ENCODE assay signal across 1 fruit fly cellular context in genomic region chr2L:7596862-7597261, dm6.
A peak's percentile ranks its signal among the peaks of the same experiment; 100 is the strongest.
TF ChIP-seq lines count a peak whose summit lies in the region.

No protein-coding gene starts in this region.

TF ChIP-seq in whole organism, embryonic, 481 proteins besides CTCF, POLR2A, EP300 and RAD21 (continued from another document and continues in another):
- TF ChIP-seq bsh (GFP tag; optimal IDR thresholded peaks at IDR 0.05; lab: Kevin White, UChicago), result peak in 1 of 2 experiments; percentile 93
- peak; percentile 87 for TF ChIP-seq CG11504 (tag; optimal IDR thresholded peaks at IDR 0.05; lab: Kevin White, UChicago)
- TF ChIP-seq CG12104 (GFP tag; optimal IDR thresholded peaks at IDR 0.05; lab: Kevin White, UChicago), result peak; percentile 66
- peak; percentile 58 for TF ChIP-seq ab (GFP tag; optimal IDR thresholded peaks at IDR 0.05; lab: Kevin White, UChicago)
- no peak for TF ChIP-seq fd3F (GFP tag; optimal IDR thresholded peaks at IDR 0.05; lab: Kevin White, UChicago)
- TF ChIP-seq so (GFP tag; IDR thresholded peaks at IDR 0.05; lab: Robert Waterston, UW), result peak; percentile 80; the same call in 2 of the 3 replicates
- no peak for TF ChIP-seq CG3995 (GFP tag; optimal IDR thresholded peaks at IDR 0.05; lab: Kevin White, UChicago)
- no peak for TF ChIP-seq CG9932 (GFP tag; IDR thresholded peaks at IDR 0.05; lab: Robert Waterston, UW)
- peak; percentile 81 for TF ChIP-seq gcm (GFP tag; optimal IDR thresholded peaks at IDR 0.05; lab: Kevin White, UChicago)
- no peak for TF ChIP-seq Trl (optimal IDR thresholded peaks at IDR 0.05; lab: Kevin White, UChicago)
- peak; percentile 83 for TF ChIP-seq Trl (GFP tag; optimal IDR thresholded peaks at IDR 0.05; lab: Kevin White, UChicago)
- peak; percentile 78 for TF ChIP-seq CG11695 (GFP tag; IDR thresholded peaks at IDR 0.05; lab: Robert Waterston, UW)
- TF ChIP-seq grn (GFP tag; optimal IDR thresholded peaks at IDR 0.05; lab: Kevin White, UChicago), result peak; percentile 70
- TF ChIP-seq maf-S (GFP tag; optimal IDR thresholded peaks at IDR 0.05; lab: Kevin White, UChicago), result peak; percentile 61
- TF ChIP-seq Dip3 (GFP tag; optimal IDR thresholded peaks at IDR 0.05; lab: Kevin White, UChicago), result peak; percentile 38
- TF ChIP-seq Ets97D (GFP tag; optimal IDR thresholded peaks at IDR 0.05; lab: Kevin White, UChicago), result peak; percentile 53
- TF ChIP-seq BEAF-32 (GFP tag; optimal IDR thresholded peaks at IDR 0.05; lab: Kevin White, UChicago), result no peak
- peak; percentile 54; the same call in 1 of the 4 replicates for TF ChIP-seq Gug (GFP tag; IDR thresholded peaks at IDR 0.05; lab: Robert Waterston, UW)
- no peak for TF ChIP-seq luna (GFP tag; optimal IDR thresholded peaks at IDR 0.05; lab: Kevin White, UChicago)
- peak; percentile 41 for TF ChIP-seq p53 (GFP tag; optimal IDR thresholded peaks at IDR 0.05; lab: Kevin White, UChicago)
- TF ChIP-seq CG7786 (GFP tag; optimal IDR thresholded peaks at IDR 0.05; lab: Kevin White, UChicago), result peak; percentile 54
- 0 out of 3 replicates have a peak, but pooled peaks have one; percentile 60 for TF ChIP-seq CG7357 (GFP tag; IDR thresholded peaks at IDR 0.05; lab: Robert Waterston, UW)
- peak; percentile 92 for TF ChIP-seq Med (GFP tag; lab: Kevin White, UChicago)
- TF ChIP-seq CG2129 (GFP tag; IDR thresholded peaks at IDR 0.05; lab: Robert Waterston, UW; ENCODE audit: partially characterized antibody), result no peak
- TF ChIP-seq CG3407 (GFP tag; optimal IDR thresholded peaks at IDR 0.05; lab: Kevin White, UChicago), result peak; percentile 84
- TF ChIP-seq CG2120 (GFP tag; optimal IDR thresholded peaks at IDR 0.05; lab: Kevin White, UChicago), result no peak
- no peak for TF ChIP-seq yki (optimal IDR thresholded peaks at IDR 0.05; lab: Kevin White, UChicago)
- TF ChIP-seq CoRest (tag; optimal IDR thresholded peaks at IDR 0.05; lab: Kevin White, UChicago), result peak; percentile 88
- peak; percentile 81 for TF ChIP-seq jing (GFP tag; optimal IDR thresholded peaks at IDR 0.05; lab: Kevin White, UChicago)
- peak; percentile 23 for TF ChIP-seq ERR (GFP tag; optimal IDR thresholded peaks at IDR 0.05; lab: Kevin White, UChicago)
- TF ChIP-seq CG11247 (GFP tag; IDR thresholded peaks at IDR 0.05; lab: Robert Waterston, UW), result 0 out of 2 replicates have a peak, but pooled peaks have one; percentile 17
- peak; percentile 25 for TF ChIP-seq CHES-1-like (GFP tag; optimal IDR thresholded peaks at IDR 0.05; lab: Kevin White, UChicago)
- peak; percentile 47 for TF ChIP-seq CG12769 (tag; optimal IDR thresholded peaks at IDR 0.05; lab: Kevin White, UChicago)
- TF ChIP-seq CG17385 (GFP tag; optimal IDR thresholded peaks at IDR 0.05; lab: Kevin White, UChicago), result peak; percentile 75
- peak; percentile 92 for TF ChIP-seq phol (tag; optimal IDR thresholded peaks at IDR 0.05; lab: Kevin White, UChicago)
- peak; percentile 78 for TF ChIP-seq grau (tag; optimal IDR thresholded peaks at IDR 0.05; lab: Kevin White, UChicago)
- TF ChIP-seq chm (GFP tag; IDR thresholded peaks at IDR 0.05; lab: Robert Waterston, UW), result peak; percentile 77; the same call in 1 of the 2 replicates
- no peak for TF ChIP-seq Poxn (GFP tag; IDR thresholded peaks at IDR 0.05; lab: Robert Waterston, UW)
- no peak for TF ChIP-seq gfzf (GFP tag; optimal IDR thresholded peaks at IDR 0.05; lab: Kevin White, UChicago)
- TF ChIP-seq Mes4 (GFP tag; optimal IDR thresholded peaks at IDR 0.05; lab: Kevin White, UChicago), result peak; percentile 87
- TF ChIP-seq oc (tag; optimal IDR thresholded peaks at IDR 0.05; lab: Kevin White, UChicago), result peak; percentile 92
- peak; percentile 72 for TF ChIP-seq PHDP (tag; optimal IDR thresholded peaks at IDR 0.05; lab: Kevin White, UChicago)
- peak; percentile 83 for TF ChIP-seq Dad (GFP tag; optimal IDR thresholded peaks at IDR 0.05; lab: Kevin White, UChicago)
- peak; percentile 89 for TF ChIP-seq Blimp-1 (GFP tag; optimal IDR thresholded peaks at IDR 0.05; lab: Kevin White, UChicago)
- no peak for TF ChIP-seq lov (optimal IDR thresholded peaks at IDR 0.05; lab: Kevin White, UChicago)
- TF ChIP-seq lov (GFP tag; IDR thresholded peaks at IDR 0.05; lab: Robert Waterston, UW), result peak; percentile 84; the same call in 2 of the 3 replicates
- no peak for TF ChIP-seq exex (tag; optimal IDR thresholded peaks at IDR 0.05; lab: Kevin White, UChicago)
- no peak for TF ChIP-seq C15 (GFP tag; IDR thresholded peaks at IDR 0.05; lab: Robert Waterston, UW)
- peak; percentile 20 for TF ChIP-seq BtbVII (GFP tag; optimal IDR thresholded peaks at IDR 0.05; lab: Kevin White, UChicago)
- TF ChIP-seq slp2 (GFP tag; optimal IDR thresholded peaks at IDR 0.05; lab: Kevin White, UChicago), result peak; percentile 84
- peak; percentile 87 for TF ChIP-seq croc (GFP tag; conservative IDR thresholded peaks at IDR 0.05; lab: Robert Waterston, UW)
- TF ChIP-seq nmo (GFP tag; optimal IDR thresholded peaks at IDR 0.05; lab: Kevin White, UChicago), result peak; percentile 94
- TF ChIP-seq MTF-1 (GFP tag; optimal IDR thresholded peaks at IDR 0.05; lab: Kevin White, UChicago; ENCODE audit: borderline replicate concordance), result peak; percentile 60
- TF ChIP-seq Antp (GFP tag; optimal IDR thresholded peaks at IDR 0.05; lab: Kevin White, UChicago), result peak; percentile 74
- TF ChIP-seq mld (GFP tag; IDR thresholded peaks at IDR 0.05; lab: Robert Waterston, UW; ENCODE audit: partially characterized antibody), result no peak
- peak; percentile 74 for TF ChIP-seq NC2β (GFP tag; optimal IDR thresholded peaks at IDR 0.05; lab: Kevin White, UChicago)
- TF ChIP-seq NFAT (GFP tag; IDR thresholded peaks at IDR 0.05; lab: Robert Waterston, UW), result no peak
- peak; percentile 64 for TF ChIP-seq CG18599 (GFP tag; optimal IDR thresholded peaks at IDR 0.05; lab: Kevin White, UChicago)
- no peak for TF ChIP-seq ato (GFP tag; IDR thresholded peaks at IDR 0.05; lab: Robert Waterston, UW; ENCODE audit: partially characterized antibody)
- TF ChIP-seq CG6854 (GFP tag; optimal IDR thresholded peaks at IDR 0.05; lab: Kevin White, UChicago), result no peak
- TF ChIP-seq CG8924 (tag; optimal IDR thresholded peaks at IDR 0.05; lab: Kevin White, UChicago), result peak; percentile 84
- peak; percentile 74 for TF ChIP-seq CG8089 (GFP tag; optimal IDR thresholded peaks at IDR 0.05; lab: Kevin White, UChicago)
- peak; percentile 8 for TF ChIP-seq pho (GFP tag; optimal IDR thresholded peaks at IDR 0.05; lab: Kevin White, UChicago)
- peak; percentile 82 for TF ChIP-seq Spps (tag; optimal IDR thresholded peaks at IDR 0.05; lab: Kevin White, UChicago)
- TF ChIP-seq ssp (GFP tag; IDR thresholded peaks at IDR 0.05; lab: Robert Waterston, UW), result peak; percentile 75
- peak; percentile 44 for TF ChIP-seq CG14965 (GFP tag; optimal IDR thresholded peaks at IDR 0.05; lab: Kevin White, UChicago; ENCODE audit: borderline replicate concordance)
- 0 out of 2 replicates have a peak, but pooled peaks have one; percentile 9 for TF ChIP-seq wdn (GFP tag; IDR thresholded peaks at IDR 0.05; lab: Robert Waterston, UW)
- no peak for TF ChIP-seq ham (GFP tag; IDR thresholded peaks at IDR 0.05; lab: Robert Waterston, UW)
- peak; percentile 17 for TF ChIP-seq sd (tag; optimal IDR thresholded peaks at IDR 0.05; lab: Kevin White, UChicago)
- TF ChIP-seq ftz-f1 (GFP tag; optimal IDR thresholded peaks at IDR 0.05; lab: Kevin White, UChicago), result no peak
- peak; percentile 82 to 93 for TF ChIP-seq chif (GFP tag; optimal IDR thresholded peaks at IDR 0.05; lab: Kevin White, UChicago)
- no peak for TF ChIP-seq amos (GFP tag; IDR thresholded peaks at IDR 0.05; lab: Robert Waterston, UW; ENCODE audit: partially characterized antibody)
- TF ChIP-seq CrebB (tag; optimal IDR thresholded peaks at IDR 0.05; lab: Kevin White, UChicago), result peak; percentile 58
- peak; percentile 94 for TF ChIP-seq sens-2 (GFP tag; IDR thresholded peaks at IDR 0.05; lab: Robert Waterston, UW)
- peak; percentile 94 for TF ChIP-seq CG4820 (GFP tag; optimal IDR thresholded peaks at IDR 0.05; lab: Kevin White, UChicago)
- TF ChIP-seq trh (GFP tag; optimal IDR thresholded peaks at IDR 0.05; lab: Kevin White, UChicago), result peak; percentile 72
- TF ChIP-seq org-1 (GFP tag; optimal IDR thresholded peaks at IDR 0.05; lab: Kevin White, UChicago), result peak; percentile 68
- TF ChIP-seq bigmax (GFP tag; optimal IDR thresholded peaks at IDR 0.05; lab: Kevin White, UChicago), result no peak
- peak; percentile 76 for TF ChIP-seq z (GFP tag; IDR thresholded peaks at IDR 0.05; lab: Robert Waterston, UW)
- TF ChIP-seq CG14441 (GFP tag; IDR thresholded peaks at IDR 0.05; lab: Robert Waterston, UW), result no peak; the same call in 1 of the 2 replicates
- peak; percentile 87 for TF ChIP-seq Asciz (GFP tag; optimal IDR thresholded peaks at IDR 0.05; lab: Kevin White, UChicago)
- no peak for TF ChIP-seq bbx (GFP tag; IDR thresholded peaks at IDR 0.05; lab: Robert Waterston, UW; ENCODE audit: partially characterized antibody)
- peak; percentile 36 for TF ChIP-seq CG7271 (tag; optimal IDR thresholded peaks at IDR 0.05; lab: Kevin White, UChicago)
- peak; percentile 92 for TF ChIP-seq CG4404 (GFP tag; IDR thresholded peaks at IDR 0.05; lab: Robert Waterston, UW)
- TF ChIP-seq CG30431 (GFP tag; optimal IDR thresholded peaks at IDR 0.05; lab: Kevin White, UChicago), result peak; percentile 84
- TF ChIP-seq CG7556 (GFP tag; optimal IDR thresholded peaks at IDR 0.05; lab: Kevin White, UChicago), result peak; percentile 80
- peak; percentile 93 for TF ChIP-seq CG2712 (tag; optimal IDR thresholded peaks at IDR 0.05; lab: Kevin White, UChicago)
- no peak for TF ChIP-seq Hmr (GFP tag; optimal IDR thresholded peaks at IDR 0.05; lab: Kevin White, UChicago)
- TF ChIP-seq CG17361 (GFP tag; IDR thresholded peaks at IDR 0.05; lab: Robert Waterston, UW), result peak; percentile 90
- peak; percentile 86 for TF ChIP-seq pum (GFP tag; optimal IDR thresholded peaks at IDR 0.05; lab: Kevin White, UChicago)
- TF ChIP-seq Side (GFP tag; optimal IDR thresholded peaks at IDR 0.05; lab: Kevin White, UChicago), result peak; percentile 83
- TF ChIP-seq Pdp1 (GFP tag; optimal IDR thresholded peaks at IDR 0.05; lab: Kevin White, UChicago), result peak; percentile 57 to 78
- TF ChIP-seq dati (GFP tag; IDR thresholded peaks at IDR 0.05; lab: Robert Waterston, UW), result peak; percentile 66
- TF ChIP-seq CG14710 (tag; optimal IDR thresholded peaks at IDR 0.05; lab: Kevin White, UChicago), result peak; percentile 93
- peak; percentile 83 for TF ChIP-seq H15 (GFP tag; IDR thresholded peaks at IDR 0.05; lab: Robert Waterston, UW)
- TF ChIP-seq Myb (GFP tag; optimal IDR thresholded peaks at IDR 0.05; lab: Kevin White, UChicago), result peak; percentile 0
- peak; percentile 67 for TF ChIP-seq psq (GFP tag; optimal IDR thresholded peaks at IDR 0.05; lab: Kevin White, UChicago)
- peak; percentile 95 for TF ChIP-seq CG10979 (tag; optimal IDR thresholded peaks at IDR 0.05; lab: Kevin White, UChicago)
- TF ChIP-seq sob (GFP tag; IDR thresholded peaks at IDR 0.05; lab: Robert Waterston, UW), result peak; percentile 62; the same call in 1 of the 2 replicates
- peak; percentile 89 for TF ChIP-seq CG1529 (GFP tag; optimal IDR thresholded peaks at IDR 0.05; lab: Kevin White, UChicago)
- peak; percentile 70 for TF ChIP-seq kah (GFP tag; optimal IDR thresholded peaks at IDR 0.05; lab: Kevin White, UChicago)
- no peak for TF ChIP-seq lbe (GFP tag; optimal IDR thresholded peaks at IDR 0.05; lab: Kevin White, UChicago)
- TF ChIP-seq cad (GFP tag; optimal IDR thresholded peaks at IDR 0.05; lab: Kevin White, UChicago), result no peak
- peak; percentile 92 for TF ChIP-seq gsb-n (tag; optimal IDR thresholded peaks at IDR 0.05; lab: Kevin White, UChicago)
- peak; percentile 87 for TF ChIP-seq CG1024 (GFP tag; IDR thresholded peaks at IDR 0.05; lab: Robert Waterston, UW)
- peak; percentile 35 for TF ChIP-seq shn (GFP tag; optimal IDR thresholded peaks at IDR 0.05; lab: Kevin White, UChicago)
- peak; percentile 87 for TF ChIP-seq onecut (GFP tag; IDR thresholded peaks at IDR 0.05; lab: Robert Waterston, UW)
- TF ChIP-seq ci (GFP tag; IDR thresholded peaks at IDR 0.05; lab: Robert Waterston, UW), result peak; percentile 96
- peak; percentile 6 for TF ChIP-seq run (tag; optimal IDR thresholded peaks at IDR 0.05; lab: Kevin White, UChicago)
- TF ChIP-seq Taf1 (GFP tag; IDR thresholded peaks at IDR 0.05; lab: Robert Waterston, UW), result no peak
- peak; percentile 82 for TF ChIP-seq CG1602 (GFP tag; optimal IDR thresholded peaks at IDR 0.05; lab: Kevin White, UChicago)
- TF ChIP-seq Hmx (GFP tag; optimal IDR thresholded peaks at IDR 0.05; lab: Kevin White, UChicago), result peak; percentile 10
- TF ChIP-seq CG9727 (GFP tag; optimal IDR thresholded peaks at IDR 0.05; lab: Kevin White, UChicago), result peak; percentile 93
- TF ChIP-seq prd (optimal IDR thresholded peaks at IDR 0.05; lab: Kevin White, UChicago), result no peak
- peak; percentile 93 for TF ChIP-seq prd (GFP tag; IDR thresholded peaks at IDR 0.05; lab: Robert Waterston, UW)
- peak; percentile 70 for TF ChIP-seq CG33213 (GFP tag; optimal IDR thresholded peaks at IDR 0.05; lab: Kevin White, UChicago)
- peak; percentile 72 for TF ChIP-seq lab (GFP tag; optimal IDR thresholded peaks at IDR 0.05; lab: Kevin White, UChicago)
- peak; percentile 40 for TF ChIP-seq CG15479 (GFP tag; optimal IDR thresholded peaks at IDR 0.05; lab: Kevin White, UChicago)
- TF ChIP-seq CG31224 (GFP tag; IDR thresholded peaks at IDR 0.05; lab: Robert Waterston, UW), result no peak
- peak; percentile 65 for TF ChIP-seq CG10431 (GFP tag; optimal IDR thresholded peaks at IDR 0.05; lab: Kevin White, UChicago)
- TF ChIP-seq crc (GFP tag; optimal IDR thresholded peaks at IDR 0.05; lab: Kevin White, UChicago), result peak; percentile 14
- TF ChIP-seq disco-r (GFP tag; optimal IDR thresholded peaks at IDR 0.05; lab: Kevin White, UChicago), result peak; percentile 67
- peak; percentile 25 for TF ChIP-seq caup (GFP tag; optimal IDR thresholded peaks at IDR 0.05; lab: Kevin White, UChicago; ENCODE audit: severe bottlenecking)
- TF ChIP-seq crol (GFP tag; IDR thresholded peaks at IDR 0.05; lab: Robert Waterston, UW), result peak; percentile 80
- peak; percentile 61 for TF ChIP-seq NK7.1 (GFP tag; optimal IDR thresholded peaks at IDR 0.05; lab: Kevin White, UChicago)
- TF ChIP-seq twi (tag; optimal IDR thresholded peaks at IDR 0.05; lab: Kevin White, UChicago), result peak; percentile 78
- TF ChIP-seq CG12942 (GFP tag; optimal IDR thresholded peaks at IDR 0.05; lab: Kevin White, UChicago), result peak; percentile 73
- TF ChIP-seq Adf1 (GFP tag; IDR thresholded peaks at IDR 0.05; lab: Robert Waterston, UW), result no peak
- TF ChIP-seq CG16813 (GFP tag; IDR thresholded peaks at IDR 0.05; lab: Robert Waterston, UW; ENCODE audit: partially characterized antibody), result no peak
- no peak for TF ChIP-seq corto (GFP tag; optimal IDR thresholded peaks at IDR 0.05; lab: Kevin White, UChicago)
- no peak for TF ChIP-seq Dll (GFP tag; IDR thresholded peaks at IDR 0.05; lab: Robert Waterston, UW; ENCODE audit: partially characterized antibody)
